Worm (Caenorhabditis elegans): Measurements from ENCODE around the gene F45D3.4.

DNA sequence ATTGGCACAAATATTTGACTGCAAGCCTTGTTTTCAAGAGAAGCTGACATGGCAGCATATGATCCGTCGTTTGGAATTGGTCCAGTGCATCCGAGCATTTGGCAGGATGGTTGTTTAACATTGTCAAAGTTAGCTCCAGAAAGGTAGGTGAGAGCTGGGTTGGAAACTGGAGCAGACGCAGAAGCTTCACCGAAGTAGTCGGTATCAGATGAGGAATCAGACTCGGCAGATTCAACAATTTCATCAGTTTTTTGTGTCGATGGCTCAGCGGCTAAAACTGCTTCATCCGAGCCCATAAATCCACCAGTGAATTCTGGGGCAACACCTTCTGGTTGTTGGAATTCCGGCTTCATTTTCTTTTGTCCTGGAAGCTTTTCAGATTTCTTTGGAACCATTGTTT, 3.4 kb downstream of the F45D3.4 start:
- no peak for TF ChIP-seq pqm-1 (tag; optimal IDR thresholded peaks at IDR 0.05)
- no peak for TF ChIP-seq lin-11 (tag; optimal IDR thresholded peaks at IDR 0.05)
- no peak for TF ChIP-seq pha-4 (tag; optimal IDR thresholded peaks at IDR 0.05)
- TF ChIP-seq ceh-24 (tag; optimal IDR thresholded peaks at IDR 0.05): no peak
- no peak for TF ChIP-seq nhr-11 (tag; optimal IDR thresholded peaks at IDR 0.05)
- TF ChIP-seq ref-2 (tag; optimal IDR thresholded peaks at IDR 0.05): no peak
- TF ChIP-seq ceh-14 (tag; optimal IDR thresholded peaks at IDR 0.05): no peak
- no peak for TF ChIP-seq ama-1 (optimal IDR thresholded peaks at IDR 0.05)
- TF ChIP-seq sox-4 (tag; optimal IDR thresholded peaks at IDR 0.05): no peak
- no peak for TF ChIP-seq madf-2 (tag; optimal IDR thresholded peaks at IDR 0.05)
- no peak for TF ChIP-seq unc-86 (tag; optimal IDR thresholded peaks at IDR 0.05)
- TF ChIP-seq F13H6.1 (tag; optimal IDR thresholded peaks at IDR 0.05): no peak
- no peak for TF ChIP-seq eyg-1 (tag; optimal IDR thresholded peaks at IDR 0.05)
